Fruit fly (Drosophila melanogaster) whole organism, embryonic: ENCODE measurements around the gene pygo.

Source experiments
- Asciz ChIP-seq: fragments of 200-800 bp; sonication (Bioruptor generic); optimal IDR thresholded peaks from 2 replicates; lab custom pipeline; 2017; ENCODE audit warnings: missing biosample characterization, mild to moderate bottlenecking, missing genetic modification characterization, missing genetic modification reagents
- B-H1 ChIP-seq: fragments of 200-800 bp; sonication (Bioruptor generic); IDR thresholded peaks from 3 replicates; pipeline ENCODE4 v1.3.6; 2022; ENCODE audit warnings: missing biosample characterization, missing genetic modification characterization
- BEAF-32 ChIP-seq: fragments of 200-800 bp; sonication (Bioruptor generic); optimal IDR thresholded peaks from 3 replicates; lab custom pipeline; 2017; ENCODE audit warnings: missing biosample characterization, missing genetic modification characterization, mild to moderate bottlenecking, moderate library complexity, missing genetic modification reagents
- Bgb ChIP-seq: fragments of 200-800 bp; sonication (Bioruptor generic); IDR thresholded peaks from 2 replicates; pipeline ENCODE4 v1.3.6; 2022; ENCODE audit warnings: missing biosample characterization, missing genetic modification characterization; ENCODE audit not compliant: partially characterized antibody
- CG10267 ChIP-seq: fragments of 200-800 bp; sonication (Bioruptor generic); optimal IDR thresholded peaks from 2 replicates; lab custom pipeline; 2018; ENCODE audit warnings: missing biosample characterization, mild to moderate bottlenecking, missing genetic modification characterization, moderate library complexity
- CG12071 ChIP-seq: fragments of 200-800 bp; sonication (Bioruptor generic); optimal IDR thresholded peaks from 3 replicates; lab custom pipeline; 2018; ENCODE audit warnings: missing biosample characterization, mild to moderate bottlenecking, missing genetic modification characterization
- CG12104 ChIP-seq: fragments of 200-800 bp; sonication (Bioruptor generic); optimal IDR thresholded peaks from 3 replicates; lab custom pipeline; 2016; ENCODE audit warnings: missing biosample characterization, missing genetic modification characterization
- CG12659 ChIP-seq: fragments of 200-800 bp; sonication (Bioruptor generic); optimal IDR thresholded peaks from 3 replicates; lab custom pipeline; 2017; ENCODE audit warnings: mild to moderate bottlenecking, missing biosample characterization, missing genetic modification reagents, missing genetic modification characterization
- CG14441 ChIP-seq: fragments of 200-800 bp; sonication (Bioruptor generic); IDR thresholded peaks from 2 replicates; pipeline ENCODE4 v1.3.6; 2022; ENCODE audit warnings: missing biosample characterization, missing genetic modification characterization
- CG17912 ChIP-seq: fragments of 200-800 bp; sonication (Bioruptor generic); optimal IDR thresholded peaks from 2 replicates; lab custom pipeline; 2018; ENCODE audit warnings: missing biosample characterization, mild to moderate bottlenecking, missing genetic modification characterization
- CG18476 ChIP-seq: fragments of 200-800 bp; sonication (Bioruptor generic); optimal IDR thresholded peaks from 2 replicates; lab custom pipeline; 2016; ENCODE audit warnings: missing biosample characterization, mild to moderate bottlenecking, missing genetic modification characterization
- CG2199 ChIP-seq: fragments of 200-800 bp; sonication (Bioruptor generic); IDR thresholded peaks from 3 replicates; pipeline ENCODE4 v1.3.6; 2022; ENCODE audit warnings: missing biosample characterization, missing genetic modification characterization
- CG2678 ChIP-seq: fragments of 200-800 bp; sonication (Bioruptor generic); optimal IDR thresholded peaks from 3 replicates; lab custom pipeline; 2019; ENCODE audit warnings: missing biosample characterization, mild to moderate bottlenecking, missing genetic modification characterization, moderate library complexity
- CG2889 ChIP-seq: fragments of 200-800 bp; sonication (Bioruptor generic); IDR thresholded peaks from 3 replicates; pipeline ENCODE4 v1.3.6; 2022; ENCODE audit warnings: missing biosample characterization, missing genetic modification characterization
- CG34422 ChIP-seq: fragments of 200-800 bp; sonication (Bioruptor generic); IDR thresholded peaks from 3 replicates; pipeline ENCODE4 v1.3.6; 2022; ENCODE audit warnings: missing biosample characterization, missing genetic modification characterization
- CG4617 ChIP-seq: fragments of 200-800 bp; sonication (Bioruptor generic); optimal IDR thresholded peaks from 3 replicates; lab custom pipeline; 2016; ENCODE audit warnings: missing biosample characterization, missing genetic modification characterization, borderline replicate concordance
- CG4820 ChIP-seq: fragments of 200-800 bp; sonication (Bioruptor generic); optimal IDR thresholded peaks from 3 replicates; lab custom pipeline; 2016; ENCODE audit warnings: missing biosample characterization, missing genetic modification characterization
- CG8281 ChIP-seq: fragments of 200-800 bp; sonication (Bioruptor generic); optimal IDR thresholded peaks from 2 replicates; lab custom pipeline; 2018; ENCODE audit warnings: missing biosample characterization, mild to moderate bottlenecking, missing genetic modification characterization, moderate library complexity
- CG9437 ChIP-seq: fragments of 200-800 bp; sonication (Bioruptor generic); optimal IDR thresholded peaks from 2 replicates; lab custom pipeline; 2018; ENCODE audit warnings: missing biosample characterization, mild to moderate bottlenecking, missing genetic modification characterization
- CG9817 ChIP-seq: fragments of 200-800 bp; sonication (Bioruptor generic); optimal IDR thresholded peaks from 2 replicates; lab custom pipeline; 2018; ENCODE audit warnings: missing biosample characterization, mild to moderate bottlenecking, missing genetic modification characterization, moderate library complexity
- D19A ChIP-seq: fragments of 200-800 bp; optimal IDR thresholded peaks from 3 replicates; lab custom pipeline; 2019; ENCODE audit warnings: missing biosample characterization, mild to moderate bottlenecking, missing genetic modification characterization, moderate library complexity
- D19B ChIP-seq: fragments of 200-800 bp; sonication (Bioruptor generic); optimal IDR thresholded peaks from 2 replicates; lab custom pipeline; 2017; ENCODE audit warnings: missing biosample characterization, mild to moderate bottlenecking, missing genetic modification characterization
- Drgx ChIP-seq: fragments of 200-800 bp; sonication (Bioruptor generic); IDR thresholded peaks from 2 replicates; pipeline ENCODE4 v1.3.6; 2022; ENCODE audit warnings: missing biosample characterization, missing genetic modification characterization
- Fer2 ChIP-seq: fragments of 200-800 bp; sonication (Bioruptor generic); optimal IDR thresholded peaks from 2 replicates; lab custom pipeline; 2018; ENCODE audit warnings: missing biosample characterization, mild to moderate bottlenecking, missing genetic modification characterization, moderate library complexity
- Hey ChIP-seq: fragments of 200-800 bp; sonication (Bioruptor generic); optimal IDR thresholded peaks from 3 replicates; lab custom pipeline; 2018; ENCODE audit warnings: missing biosample characterization, mild to moderate bottlenecking, missing genetic modification characterization
- Mes4 ChIP-seq: fragments of 200-800 bp; sonication (Bioruptor generic); optimal IDR thresholded peaks from 2 replicates; lab custom pipeline; 2016; ENCODE audit warnings: missing biosample characterization, missing genetic modification characterization
- Pdp1 ChIP-seq, 2 experiments: fragments of 200-800 bp; sonication (Bioruptor generic); optimal IDR thresholded peaks; 3 replicates each; lab custom pipeline; 2016; ENCODE audit warnings: missing biosample characterization in 2 of 2, missing genetic modification characterization in 2 of 2, mild to moderate bottlenecking in 1 of 2, moderate library complexity in 1 of 2
- Ravus ChIP-seq: fragments of 200-800 bp; sonication (Bioruptor generic); IDR thresholded peaks from 2 replicates; pipeline ENCODE4 v1.3.6; 2022; ENCODE audit warnings: missing biosample characterization, missing genetic modification characterization
- Side ChIP-seq: fragments of 200-800 bp; sonication (Bioruptor generic); optimal IDR thresholded peaks from 2 replicates; lab custom pipeline; 2016; ENCODE audit warnings: missing biosample characterization, missing genetic modification characterization
- Sry-β ChIP-seq: fragments of 200-800 bp; sonication (Bioruptor generic); optimal IDR thresholded peaks from 2 replicates; lab custom pipeline; 2018; ENCODE audit warnings: missing biosample characterization, mild to moderate bottlenecking, missing genetic modification characterization, moderate library complexity
- Taf1 ChIP-seq: fragments of 200-800 bp; sonication (Bioruptor generic); IDR thresholded peaks from 2 replicates; pipeline ENCODE4 v1.3.6; 2022; ENCODE audit warnings: missing biosample characterization, missing genetic modification characterization
- ab ChIP-seq: fragments of 200-800 bp; sonication (Bioruptor generic); optimal IDR thresholded peaks from 2 replicates; lab custom pipeline; 2016; ENCODE audit warnings: missing biosample characterization, missing genetic modification characterization
- abd-A ChIP-seq: fragments of 200-800 bp; sonication (Bioruptor generic); optimal IDR thresholded peaks from 3 replicates; lab custom pipeline; 2019; ENCODE audit warnings: missing biosample characterization, mild to moderate bottlenecking, missing genetic modification characterization, moderate library complexity
- amos ChIP-seq: fragments of 200-800 bp; sonication (Bioruptor generic); IDR thresholded peaks from 2 replicates; pipeline ENCODE4 v1.3.6; 2022; ENCODE audit warnings: missing biosample characterization, missing genetic modification characterization; ENCODE audit not compliant: partially characterized antibody
- ara ChIP-seq: fragments of 200-800 bp; sonication (Bioruptor generic); IDR thresholded peaks from 2 replicates; pipeline ENCODE4 v1.3.6; 2022; ENCODE audit warnings: missing biosample characterization, missing genetic modification characterization
- ato ChIP-seq: fragments of 200-800 bp; sonication (Bioruptor generic); IDR thresholded peaks from 2 replicates; pipeline ENCODE4 v1.3.6; 2022; ENCODE audit warnings: missing biosample characterization, missing genetic modification characterization; ENCODE audit not compliant: partially characterized antibody
- danr ChIP-seq: fragments of 200-800 bp; sonication (Bioruptor generic); IDR thresholded peaks from 2 replicates; pipeline ENCODE4 v1.3.6; 2022; ENCODE audit warnings: missing biosample characterization, missing genetic modification characterization
- fd3F ChIP-seq: fragments of 200-800 bp; sonication (Bioruptor generic); optimal IDR thresholded peaks from 2 replicates; lab custom pipeline; 2018; ENCODE audit warnings: missing biosample characterization, mild to moderate bottlenecking, missing genetic modification characterization, moderate library complexity
- gem ChIP-seq: fragments of 200-800 bp; sonication (Bioruptor generic); optimal IDR thresholded peaks from 2 replicates; lab custom pipeline; 2019; ENCODE audit warnings: missing biosample characterization, mild to moderate bottlenecking, missing genetic modification characterization, moderate library complexity
- gsb ChIP-seq: fragments of 200-800 bp; sonication (Bioruptor generic); IDR thresholded peaks from 2 replicates; pipeline ENCODE4 v1.3.6; 2022; ENCODE audit warnings: missing biosample characterization, missing genetic modification characterization
- hbn ChIP-seq: fragments of 200-800 bp; sonication (Bioruptor generic); IDR thresholded peaks from 2 replicates; pipeline ENCODE4 v1.3.6; 2022; ENCODE audit warnings: missing biosample characterization, missing genetic modification characterization; ENCODE audit not compliant: partially characterized antibody
- klu ChIP-seq: fragments of 200-800 bp; sonication (Bioruptor generic); IDR thresholded peaks from 2 replicates; pipeline ENCODE4 v1.3.6; 2022; ENCODE audit warnings: missing biosample characterization, missing genetic modification characterization
- onecut ChIP-seq: fragments of 200-800 bp; sonication (Bioruptor generic); IDR thresholded peaks from 2 replicates; pipeline ENCODE4 v1.3.6; 2022; ENCODE audit warnings: missing biosample characterization, missing genetic modification characterization
- repo ChIP-seq: fragments of 200-800 bp; sonication (Bioruptor generic); optimal IDR thresholded peaks from 2 replicates; lab custom pipeline; 2016; ENCODE audit warnings: missing biosample characterization, missing genetic modification characterization
- slou ChIP-seq: fragments of 200-800 bp; sonication (Bioruptor generic); optimal IDR thresholded peaks from 3 replicates; lab custom pipeline; 2016; ENCODE audit warnings: missing biosample characterization, missing genetic modification characterization
- tio ChIP-seq: fragments of 200-800 bp; sonication (Bioruptor generic); optimal IDR thresholded peaks from 2 replicates; lab custom pipeline; 2017; ENCODE audit warnings: missing biosample characterization, missing genetic modification characterization, inconsistent platforms
- toy ChIP-seq: fragments of 200-800 bp; sonication (Bioruptor generic); IDR thresholded peaks from 2 replicates; pipeline ENCODE4 v1.3.6; 2022; ENCODE audit warnings: missing biosample characterization, missing genetic modification characterization
- vnd ChIP-seq: fragments of 200-800 bp; sonication (Bioruptor generic); IDR thresholded peaks from 3 replicates; pipeline ENCODE4 v1.3.6; 2022; ENCODE audit warnings: missing biosample characterization, missing genetic modification characterization; ENCODE audit not compliant: partially characterized antibody
- vvl ChIP-seq: fragments of 200-800 bp; sonication (Bioruptor generic); IDR thresholded peaks from 2 replicates; pipeline ENCODE4 v1.3.6; 2022; ENCODE audit warnings: missing biosample characterization, missing genetic modification characterization
- zf30C ChIP-seq: fragments of 200-800 bp; sonication (Bioruptor generic); optimal IDR thresholded peaks from 3 replicates; lab custom pipeline; 2018; ENCODE audit warnings: missing biosample characterization, mild to moderate bottlenecking, missing genetic modification characterization

The pygo gene

dm6 chr3R:31608438-31609188 is 28.1 kb upstream of the pygo start (continued):
- TF ChIP-seq abd-A (tag; lab: Kevin White, UChicago) (peak; percentile 82), CG9817 (no peak), Fer2 (no peak), danr (GFP tag; lab: Robert Waterston, UW) (no peak), D19A (tag; lab: Kevin White, UChicago) (no peak), Bgb (no peak), vnd (no peak), gsb (GFP tag; lab: Robert Waterston, UW) (no peak), Asciz (no peak), D19B (no peak), Mes4 (no peak), Drgx (GFP tag; lab: Robert Waterston, UW) (no peak), vvl (no peak), CG12071 (GFP tag; lab: Kevin White, UChicago) (no peak), Side (GFP tag; lab: Kevin White, UChicago) (no peak), Taf1 (GFP tag; lab: Robert Waterston, UW) (no peak), ato (GFP tag; lab: Robert Waterston, UW) (no peak), CG12659 (GFP tag; lab: Kevin White, UChicago) (peak; percentile 9), Pdp1 (GFP tag; optimal IDR thresholded peaks at IDR 0.05; lab: Kevin White, UChicago) (peak in 1 of 2 experiments; percentile 93), CG18476 (GFP tag; lab: Kevin White, UChicago) (no peak), toy (no peak), CG4820 (no peak), CG4617 (GFP tag; lab: Kevin White, UChicago) (no peak), ara (GFP tag; lab: Robert Waterston, UW) (no peak), klu (no peak), amos (GFP tag; lab: Robert Waterston, UW) (no peak), CG34422 (GFP tag; lab: Robert Waterston, UW) (no peak), CG12104 (GFP tag; lab: Kevin White, UChicago) (no peak), hbn (GFP tag; lab: Robert Waterston, UW) (no peak), Hey (tag; lab: Kevin White, UChicago) (no peak), slou (GFP tag; lab: Kevin White, UChicago) (no peak), BEAF-32 (GFP tag; lab: Kevin White, UChicago) (no peak), tio (no peak), repo (no peak), CG10267 (tag; lab: Kevin White, UChicago) (no peak), CG14441 (GFP tag; lab: Robert Waterston, UW) (no peak), fd3F (GFP tag; lab: Kevin White, UChicago) (no peak), gem (tag; lab: Kevin White, UChicago) (no peak), ab (GFP tag; lab: Kevin White, UChicago) (no peak), CG2199 (GFP tag; lab: Robert Waterston, UW) (no peak), CG9437 (GFP tag; lab: Kevin White, UChicago) (peak; percentile 42), CG8281 (tag; lab: Kevin White, UChicago) (no peak), Ravus (GFP tag; lab: Robert Waterston, UW) (no peak), CG2889 (no peak), Sry-β (GFP tag; lab: Kevin White, UChicago) (no peak), CG17912 (GFP tag; lab: Kevin White, UChicago) (peak; percentile 64), B-H1 (GFP tag; lab: Robert Waterston, UW) (no peak), CG2678 (peak; percentile 0), zf30C (GFP tag; lab: Kevin White, UChicago) (no peak), onecut (GFP tag; lab: Robert Waterston, UW) (no peak)
